Worm (Caenorhabditis elegans) whole organism, early embryonic: ENCODE data around the gene egli-1.

Experiments used
- B0310.2 ChIP-seq: sonication (generic microtip); optimal IDR thresholded peaks from 2 replicates; lab custom pipeline; 2016; ENCODE audit warnings: mild to moderate bottlenecking, missing genetic modification characterization, missing compliant biosample characterization
- aly-1 ChIP-seq: sonication (generic microtip); optimal IDR thresholded peaks from 2 replicates; lab custom pipeline; 2016; ENCODE audit warnings: missing genetic modification characterization, missing compliant biosample characterization
- ama-1 ChIP-seq: fragments of 150-350 bp; optimal IDR thresholded peaks from 2 replicates; lab custom pipeline; 2014
- ceh-13 ChIP-seq: fragments of 200-800 bp; sonication (Bioruptor generic); optimal IDR thresholded peaks from 2 replicates; lab custom pipeline; 2018; ENCODE audit warnings: mild to moderate bottlenecking, missing genetic modification characterization, missing compliant biosample characterization
- ceh-36 ChIP-seq: sonication (generic microtip); optimal IDR thresholded peaks from 2 replicates; lab custom pipeline; 2016; ENCODE audit warnings: missing genetic modification characterization, inconsistent platforms, missing compliant biosample characterization
- ets-7 ChIP-seq: sonication (generic microtip); optimal IDR thresholded peaks from 2 replicates; lab custom pipeline; 2016; ENCODE audit warnings: missing genotype, missing genetic modification characterization, missing compliant biosample characterization
- flt-1 ChIP-seq: fragments of 200-800 bp; sonication (Bioruptor generic); IDR thresholded peaks from 2 replicates; pipeline ENCODE4 v1.3.6; 2022; ENCODE audit warnings: missing genetic modification characterization, missing compliant biosample characterization
- hmg-4 ChIP-seq: fragments of 200-800 bp; sonication (Bioruptor generic); optimal IDR thresholded peaks from 2 replicates; lab custom pipeline; 2018; ENCODE audit warnings: mild to moderate bottlenecking, missing genetic modification characterization, missing compliant biosample characterization
- scrt-1 ChIP-seq: fragments of 200-800 bp; sonication (Bioruptor generic); IDR thresholded peaks from 2 replicates; pipeline ENCODE4 v1.3.6; 2022; ENCODE audit warnings: missing genetic modification characterization, missing compliant biosample characterization
- sea-1 ChIP-seq: fragments of 200-800 bp; sonication (Bioruptor generic); conservative IDR thresholded peaks from 2 replicates; pipeline ENCODE4 v1.3.6; 2022; ENCODE audit warnings: missing genetic modification characterization, missing compliant biosample characterization
- tbx-37 ChIP-seq: fragments of 200-800 bp; sonication (Bioruptor generic); conservative IDR thresholded peaks from 2 replicates; pipeline ENCODE4 v1.3.6; 2022; ENCODE audit warnings: missing genetic modification reagents, missing genetic modification characterization, missing compliant biosample characterization
- tra-4 ChIP-seq: sonication (generic microtip); optimal IDR thresholded peaks from 2 replicates; lab custom pipeline; 2017; ENCODE audit warnings: missing genetic modification characterization, missing compliant biosample characterization

- TF ChIP-seq ama-1 (lab: Kevin White, UChicago): no peak
- no peak for TF ChIP-seq ceh-13
- TF ChIP-seq flt-1 (GFP tag; lab: Robert Waterston, UW): no peak
- TF ChIP-seq ceh-36 (tag; lab: Kevin White, UChicago): no peak
- TF ChIP-seq ets-7 (tag; lab: Kevin White, UChicago): no peak
- TF ChIP-seq sea-1 (GFP tag; lab: Robert Waterston, UW): no peak
- no peak for TF ChIP-seq hmg-4 (GFP tag; lab: Kevin White, UChicago)
- no peak for TF ChIP-seq scrt-1 (GFP tag; lab: Robert Waterston, UW)
- no peak for TF ChIP-seq B0310.2
- no peak for TF ChIP-seq tbx-37 (GFP tag; lab: Robert Waterston, UW)
- no peak for TF ChIP-seq tra-4
- no peak for TF ChIP-seq aly-1
Observed at ce11 chrII:9310794-9311193, 13.0 kb upstream of the egli-1 start.
